Fruit fly (Drosophila melanogaster) whole organism, pupa: Measurements from ENCODE around the gene Nek2.

Experiments
- CG10348 ChIP-seq: fragments of 200-800 bp; sonication (Bioruptor generic); IDR thresholded peaks from 2 replicates; pipeline ENCODE4 v1.3.6; 2022; ENCODE audit warnings: missing biosample characterization, missing genetic modification characterization
- CG12605 ChIP-seq: fragments of 200-800 bp; sonication (Bioruptor generic); IDR thresholded peaks from 2 replicates; pipeline ENCODE4 v1.3.6; 2022; ENCODE audit warnings: missing biosample characterization, missing genetic modification characterization
- CG13204 ChIP-seq: fragments of 200-800 bp; sonication (Bioruptor generic); optimal IDR thresholded peaks from 2 replicates; lab custom pipeline; 2018; ENCODE audit warnings: missing biosample characterization, mild to moderate bottlenecking, missing genetic modification characterization, moderate library complexity
- CG14655 ChIP-seq: fragments of 200-800 bp; sonication (Bioruptor generic); optimal IDR thresholded peaks from 3 replicates; lab custom pipeline; 2017; ENCODE audit warnings: mild to moderate bottlenecking, missing biosample characterization, missing genetic modification reagents, missing genetic modification characterization
- CG15710 ChIP-seq: fragments of 200-800 bp; sonication (Bioruptor generic); optimal IDR thresholded peaks from 2 replicates; lab custom pipeline; 2018; ENCODE audit warnings: missing biosample characterization, mild to moderate bottlenecking, missing genetic modification characterization, moderate library complexity
- CG17806 ChIP-seq: fragments of 200-800 bp; sonication (Bioruptor generic); optimal IDR thresholded peaks from 2 replicates; lab custom pipeline; 2018; ENCODE audit warnings: missing biosample characterization, mild to moderate bottlenecking, missing genetic modification characterization, moderate library complexity
- CG32121 ChIP-seq: fragments of 200-800 bp; sonication (Bioruptor generic); IDR thresholded peaks from 2 replicates; pipeline ENCODE4 v1.3.6; 2022; ENCODE audit warnings: missing biosample characterization, missing genetic modification characterization
- CG34367 ChIP-seq: fragments of 200-800 bp; sonication (Bioruptor generic); optimal IDR thresholded peaks from 2 replicates; lab custom pipeline; 2018; ENCODE audit warnings: missing biosample characterization, mild to moderate bottlenecking, missing genetic modification characterization
- CG4496 ChIP-seq: fragments of 200-800 bp; sonication (Bioruptor generic); IDR thresholded peaks from 3 replicates; pipeline ENCODE4 v1.3.6; 2022; ENCODE audit warnings: missing biosample characterization, missing genetic modification characterization
- CG8159 ChIP-seq: fragments of 200-800 bp; sonication (Bioruptor generic); optimal IDR thresholded peaks from 3 replicates; lab custom pipeline; 2018; ENCODE audit warnings: missing biosample characterization, mild to moderate bottlenecking, missing genetic modification characterization, moderate library complexity
- CG8301 ChIP-seq: fragments of 200-800 bp; sonication (Bioruptor generic); optimal IDR thresholded peaks from 2 replicates; lab custom pipeline; 2018; ENCODE audit warnings: missing biosample characterization, mild to moderate bottlenecking, missing genetic modification characterization
- CG9948 ChIP-seq: fragments of 200-800 bp; sonication (Bioruptor generic); optimal IDR thresholded peaks from 2 replicates; lab custom pipeline; 2018; ENCODE audit warnings: missing biosample characterization, mild to moderate bottlenecking, missing genetic modification characterization, moderate library complexity
- D1 ChIP-seq: fragments of 200-800 bp; sonication (Bioruptor generic); optimal IDR thresholded peaks from 2 replicates; lab custom pipeline; 2018; ENCODE audit warnings: missing biosample characterization, mild to moderate bottlenecking, missing genetic modification characterization, moderate library complexity
- EcR ChIP-seq: fragments of 200-800 bp; sonication (Bioruptor generic); optimal IDR thresholded peaks from 3 replicates; lab custom pipeline; 2019; ENCODE audit warnings: missing biosample characterization, missing genetic modification characterization, mild to moderate bottlenecking, moderate library complexity, missing genetic modification reagents
- Ets98B ChIP-seq: fragments of 200-800 bp; sonication (Bioruptor generic); IDR thresholded peaks from 2 replicates; pipeline ENCODE4 v1.3.6; 2022; ENCODE audit warnings: missing biosample characterization, missing genetic modification characterization
- Pif1A ChIP-seq: fragments of 200-800 bp; sonication (Bioruptor generic); optimal IDR thresholded peaks from 3 replicates; lab custom pipeline; 2016; ENCODE audit warnings: missing biosample characterization, missing genetic modification characterization
- Pif1B ChIP-seq: fragments of 200-800 bp; sonication (Bioruptor generic); optimal IDR thresholded peaks from 3 replicates; lab custom pipeline; 2016; ENCODE audit warnings: missing biosample characterization, missing genetic modification characterization
- Snoo ChIP-seq: fragments of 200-800 bp; sonication (Bioruptor generic); optimal IDR thresholded peaks from 3 replicates; lab custom pipeline; 2017; ENCODE audit warnings: missing biosample characterization, mild to moderate bottlenecking, missing genetic modification characterization, inconsistent platforms
- fd96Ca ChIP-seq: fragments of 200-800 bp; sonication (Bioruptor generic); IDR thresholded peaks from 3 replicates; pipeline ENCODE4 v1.3.6; 2022; ENCODE audit warnings: missing biosample characterization, missing genetic modification characterization
- gl ChIP-seq: fragments of 200-800 bp; sonication (Bioruptor generic); optimal IDR thresholded peaks from 2 replicates; lab custom pipeline; 2018; ENCODE audit warnings: missing biosample characterization, mild to moderate bottlenecking, missing genetic modification characterization
- rn ChIP-seq: fragments of 200-800 bp; sonication (Bioruptor generic); IDR thresholded peaks from 2 replicates; pipeline ENCODE4 v1.3.6; 2022; ENCODE audit warnings: missing biosample characterization, missing genetic modification characterization

Gene Nek2

dm6 chrX:7923063-7923462 is 31.6 kb upstream of the Nek2 start:
- TF ChIP-seq CG32121 (GFP tag; lab: Robert Waterston, UW) (peak; percentile 35; the same call in 1 of the 2 replicates), CG15710 (no peak)

DNA sequence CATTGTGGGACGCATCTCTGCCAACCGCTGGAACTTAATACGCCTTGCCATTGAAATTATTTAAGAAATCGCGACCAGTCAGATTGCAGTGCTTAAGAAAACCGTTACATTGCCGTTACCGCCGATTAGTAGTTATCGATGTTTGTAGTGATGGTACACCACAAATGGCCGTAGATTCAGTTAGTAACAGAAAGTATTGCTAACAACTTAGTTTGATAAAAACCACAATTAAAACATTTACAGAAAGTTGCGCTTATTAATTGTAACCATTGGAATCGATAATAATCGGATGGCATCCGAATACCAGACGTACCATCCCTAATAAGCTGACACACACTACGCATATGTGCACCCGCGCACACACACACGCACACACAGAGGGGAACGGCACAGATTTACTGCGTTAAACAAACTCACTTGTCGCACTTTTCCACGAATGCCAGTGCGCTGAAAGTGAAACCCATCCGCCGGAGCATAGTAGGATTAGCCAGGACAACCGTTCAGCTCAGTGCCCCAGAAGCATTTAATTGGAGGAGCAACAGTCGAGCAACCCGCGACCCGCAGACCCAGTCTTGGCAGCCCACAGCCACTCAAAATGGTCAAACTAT is 28.7 kb upstream of the Nek2 start, which contains the start of the genes hdm and Ykt6:
TSS of gene hdm (minus strand) at position 51 of the 608 bp plus-strand sequence.
TSS of gene Ykt6 (plus strand) at position 329 of the 608 bp plus-strand sequence.
- no peak for TF ChIP-seq rn
- peak; percentile 61 for TF ChIP-seq Snoo (tag; lab: Kevin White, UChicago)
- peak; percentile 12 for TF ChIP-seq EcR (GFP tag; lab: Kevin White, UChicago)
- peak; percentile 31 for TF ChIP-seq CG9948
- peak; percentile 64; the same call in 1 of the 2 replicates for TF ChIP-seq Ets98B (GFP tag; lab: Robert Waterston, UW)
- TF ChIP-seq CG13204: no peak
- peak; percentile 42 for TF ChIP-seq gl (tag; lab: Kevin White, UChicago)
- peak; percentile 62 for TF ChIP-seq CG15710
- no peak for TF ChIP-seq D1
- TF ChIP-seq CG8301 (tag; lab: Kevin White, UChicago): peak; percentile 50
- TF ChIP-seq CG8159 (tag; lab: Kevin White, UChicago): no peak
- TF ChIP-seq CG10348 (GFP tag; lab: Robert Waterston, UW): no peak
- TF ChIP-seq CG34367 (tag; lab: Kevin White, UChicago): peak; percentile 45
- no peak for TF ChIP-seq Pif1B (GFP tag; lab: Kevin White, UChicago)
- TF ChIP-seq Pif1A (GFP tag; lab: Kevin White, UChicago): no peak
- no peak for TF ChIP-seq CG14655 (GFP tag; lab: Kevin White, UChicago)
- TF ChIP-seq CG32121 (GFP tag; lab: Robert Waterston, UW): peak; percentile 59
- peak; percentile 43 for TF ChIP-seq CG17806 (tag; lab: Kevin White, UChicago)
- peak; percentile 81; the same call in 2 of the 3 replicates for TF ChIP-seq CG4496
- no peak for TF ChIP-seq CG12605 (GFP tag; lab: Robert Waterston, UW)
- TF ChIP-seq fd96Ca (GFP tag; lab: Robert Waterston, UW): no peak
- TF ChIP-seq, all 21 proteins: peak for 11

DNA sequence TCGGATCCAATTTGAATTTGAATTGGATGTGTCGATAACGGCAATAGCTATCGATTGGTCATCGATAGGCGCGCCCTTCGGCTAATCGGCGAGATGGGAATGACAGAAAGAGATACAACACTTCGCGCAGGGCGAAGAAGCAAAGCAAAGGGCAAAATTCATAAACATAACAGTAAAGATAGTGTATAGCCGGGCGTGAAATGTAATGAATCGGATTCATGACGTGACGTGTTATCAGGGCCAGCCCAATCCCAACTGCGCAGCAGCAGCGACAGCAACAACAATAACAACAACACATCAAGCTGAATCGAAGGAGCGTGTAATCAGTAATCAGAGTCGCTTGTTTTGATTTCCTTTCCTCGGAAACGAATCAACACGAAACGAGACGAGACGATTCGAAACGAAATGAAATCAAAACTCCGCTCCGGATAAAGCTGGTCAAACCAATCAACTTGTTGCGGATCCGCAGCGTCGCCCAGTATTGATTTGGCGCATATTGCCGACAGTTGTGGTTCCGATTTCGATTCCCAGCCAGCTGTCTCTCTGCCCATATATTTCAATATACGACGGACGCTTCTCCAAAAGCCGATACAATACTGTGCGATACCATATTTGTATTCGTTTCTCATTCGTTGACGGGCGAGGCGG is 20.7 kb upstream of the Nek2 start, which contains the start of gene snz:
TSS of gene snz (plus strand) at position 107 of the 648 bp plus-strand sequence.
- no peak for TF ChIP-seq Pif1B (GFP tag; lab: Kevin White, UChicago)
- TF ChIP-seq EcR (GFP tag; lab: Kevin White, UChicago): peak; percentile 4

- TF ChIP-seq CG4496: 0 out of 3 replicates have a peak, but pooled peaks have one; percentile 23
- TF ChIP-seq Pif1A (GFP tag; lab: Kevin White, UChicago): no peak
Measured at dm6 chrX:7909482-7909881, 18.0 kb upstream of the Nek2 start.

DNA sequence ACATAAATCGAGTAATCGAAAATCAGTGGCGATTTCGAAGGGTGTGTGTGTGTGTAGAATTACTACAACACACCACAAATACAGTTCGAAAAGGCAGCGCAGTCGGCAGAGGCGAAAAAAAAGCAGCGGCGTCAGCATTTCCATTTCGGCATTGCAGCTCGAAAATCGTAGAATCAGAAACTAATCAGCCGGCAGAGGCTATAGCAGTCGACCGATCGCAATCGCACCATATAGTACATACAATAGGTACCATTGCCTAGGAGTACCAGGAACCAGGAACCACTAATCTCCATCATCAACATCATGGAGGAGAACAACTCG is 17.6 kb upstream of the Nek2 start:
- TF ChIP-seq CG32121 (GFP tag; lab: Robert Waterston, UW) (no peak), CG17806 (tag; lab: Kevin White, UChicago) (no peak), CG8159 (tag; lab: Kevin White, UChicago) (no peak), gl (tag; lab: Kevin White, UChicago) (no peak), fd96Ca (GFP tag; lab: Robert Waterston, UW) (no peak), CG13204 (no peak), D1 (no peak), CG15710 (no peak), EcR (GFP tag; lab: Kevin White, UChicago) (no peak), Pif1B (GFP tag; lab: Kevin White, UChicago) (no peak), CG12605 (GFP tag; lab: Robert Waterston, UW) (no peak), CG8301 (tag; lab: Kevin White, UChicago) (no peak), CG9948 (no peak), Snoo (tag; lab: Kevin White, UChicago) (no peak), CG4496 (no peak), CG14655 (GFP tag; lab: Kevin White, UChicago) (no peak), CG10348 (GFP tag; lab: Robert Waterston, UW) (no peak)

- TF ChIP-seq CG32121 (GFP tag; lab: Robert Waterston, UW): peak; percentile 89
- TF ChIP-seq CG13204: no peak
- peak; percentile 83 for TF ChIP-seq CG8159 (tag; lab: Kevin White, UChicago)
- TF ChIP-seq Snoo (tag; lab: Kevin White, UChicago): peak; percentile 56
- TF ChIP-seq CG15710: peak; percentile 79
- TF ChIP-seq rn: no peak
- TF ChIP-seq Pif1A (GFP tag; lab: Kevin White, UChicago): no peak
- TF ChIP-seq CG12605 (GFP tag; lab: Robert Waterston, UW): peak; percentile 66
- peak; percentile 90 for TF ChIP-seq fd96Ca (GFP tag; lab: Robert Waterston, UW)
- peak; percentile 76 for TF ChIP-seq EcR (GFP tag; lab: Kevin White, UChicago)
- peak; percentile 85 for TF ChIP-seq CG14655 (GFP tag; lab: Kevin White, UChicago)
- peak; percentile 79 for TF ChIP-seq CG8301 (tag; lab: Kevin White, UChicago)
- TF ChIP-seq CG4496: peak; percentile 91
- 0 out of 2 replicates have a peak, but pooled peaks have one; percentile 31 for TF ChIP-seq CG10348 (GFP tag; lab: Robert Waterston, UW)
- peak; percentile 75 for TF ChIP-seq CG34367 (tag; lab: Kevin White, UChicago)
- peak; percentile 74 for TF ChIP-seq CG17806 (tag; lab: Kevin White, UChicago)
- peak; percentile 59 for TF ChIP-seq gl (tag; lab: Kevin White, UChicago)
- peak; percentile 72 for TF ChIP-seq Pif1B (GFP tag; lab: Kevin White, UChicago)
- TF ChIP-seq CG9948: peak; percentile 70
- TF ChIP-seq D1: no peak
- peak; percentile 85 for TF ChIP-seq Ets98B (GFP tag; lab: Robert Waterston, UW)
Measured at dm6 chrX:7908239-7909068, 17.0 kb upstream of the Nek2 start, which contains the start of the genes dpr14 and spidey. Gene dpr14 (minus strand): TSS chrX:7908286. Gene spidey (plus strand): TSS chrX:7908931.
